Fruit fly (Drosophila melanogaster): ENCODE data around the gene CG15369.

CG15369 gene

DNA sequence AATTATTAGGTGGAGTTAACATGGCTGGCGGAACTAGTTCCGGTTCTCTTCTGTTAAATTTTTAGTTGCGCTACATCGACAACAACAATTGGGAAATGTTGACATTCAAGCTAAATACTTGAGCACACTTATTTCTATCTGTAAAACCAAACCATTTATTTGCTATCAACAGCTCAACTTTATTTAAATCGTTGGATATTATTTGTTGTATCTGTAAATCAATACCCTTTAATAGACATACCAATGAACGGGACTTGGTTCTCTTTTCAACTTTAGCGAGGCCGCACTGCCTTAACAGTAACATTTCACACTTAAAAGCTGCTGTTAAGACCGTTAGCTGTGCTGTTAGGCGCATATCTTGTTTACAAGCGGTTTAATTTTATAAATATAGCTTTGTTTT, 23.1 kb upstream of the CG15369 start, which contains the start of gene CG12106 (continued):
- no peak for TF ChIP-seq stc (GFP tag; IDR thresholded peaks at IDR 0.05)
- TF ChIP-seq CG4854 (GFP tag; optimal IDR thresholded peaks at IDR 0.05), result peak; percentile 8
- no peak for TF ChIP-seq gce (GFP tag; IDR thresholded peaks at IDR 0.05)
- TF ChIP-seq knrl (GFP tag; IDR thresholded peaks at IDR 0.05; ENCODE audit: partially characterized antibody), result no peak
- TF ChIP-seq CG11504 (tag; optimal IDR thresholded peaks at IDR 0.05), result peak; percentile 60
- TF ChIP-seq nerfin-1 (tag; optimal IDR thresholded peaks at IDR 0.05), result peak; percentile 5
- TF ChIP-seq Xbp1 (GFP tag; optimal IDR thresholded peaks at IDR 0.05), result peak; percentile 49
- TF ChIP-seq CG11085 (GFP tag; IDR thresholded peaks at IDR 0.05), result no peak
- no peak for TF ChIP-seq CG6854 (GFP tag; optimal IDR thresholded peaks at IDR 0.05)
- no peak for TF ChIP-seq aop (GFP tag; IDR thresholded peaks at IDR 0.05)
- TF ChIP-seq Bdp1 (GFP tag; optimal IDR thresholded peaks at IDR 0.05), result no peak
- TF ChIP-seq bigmax (GFP tag; optimal IDR thresholded peaks at IDR 0.05), result no peak
- no peak for TF ChIP-seq chinmo (GFP tag; IDR thresholded peaks at IDR 0.05; ENCODE audit: partially characterized antibody)
- peak; percentile 18 for TF ChIP-seq CG8924 (tag; optimal IDR thresholded peaks at IDR 0.05)
- TF ChIP-seq CG11695 (GFP tag; IDR thresholded peaks at IDR 0.05), result peak; percentile 45; the same call in 1 of the 3 replicates
- TF ChIP-seq CG16779 (GFP tag; IDR thresholded peaks at IDR 0.05), result no peak
- TF ChIP-seq Dip3 (GFP tag; optimal IDR thresholded peaks at IDR 0.05), result no peak
- TF ChIP-seq CG15514 (GFP tag; optimal IDR thresholded peaks at IDR 0.05), result peak; percentile 98
- peak; percentile 40 for TF ChIP-seq E2f1 (GFP tag; IDR thresholded peaks at IDR 0.05)
- TF ChIP-seq CG14965 (GFP tag; optimal IDR thresholded peaks at IDR 0.05; ENCODE audit: borderline replicate concordance), result no peak
- TF ChIP-seq Hr78 (GFP tag; optimal IDR thresholded peaks at IDR 0.05), result no peak
- TF ChIP-seq CG17612 (GFP tag; IDR thresholded peaks at IDR 0.05), result no peak
- no peak for TF ChIP-seq CG11696 (GFP tag; IDR thresholded peaks at IDR 0.05)
- 0 out of 2 replicates have a peak, but pooled peaks have one; percentile 20 for TF ChIP-seq gsb (GFP tag; IDR thresholded peaks at IDR 0.05)
- TF ChIP-seq Doc3 (GFP tag; IDR thresholded peaks at IDR 0.05; ENCODE audit: partially characterized antibody), result no peak
- TF ChIP-seq scrt (GFP tag; optimal IDR thresholded peaks at IDR 0.05), result no peak
- TF ChIP-seq CG17328 (GFP tag; IDR thresholded peaks at IDR 0.05), result no peak
- no peak for TF ChIP-seq sens-2 (GFP tag; IDR thresholded peaks at IDR 0.05)
- TF ChIP-seq Dbx (GFP tag; IDR thresholded peaks at IDR 0.05), result 0 out of 3 replicates have a peak, but pooled peaks have one; percentile 23
- no peak for TF ChIP-seq CG11398 (GFP tag; optimal IDR thresholded peaks at IDR 0.05)
- TF ChIP-seq Sry-δ (GFP tag; optimal IDR thresholded peaks at IDR 0.05), result no peak
- peak; percentile 34 for TF ChIP-seq CG12942 (GFP tag; optimal IDR thresholded peaks at IDR 0.05)
- no peak for TF ChIP-seq corto (GFP tag; optimal IDR thresholded peaks at IDR 0.05)
- no peak for TF ChIP-seq yki (optimal IDR thresholded peaks at IDR 0.05)
- no peak for TF ChIP-seq H15 (GFP tag; IDR thresholded peaks at IDR 0.05)
- no peak for TF ChIP-seq Optix (GFP tag; IDR thresholded peaks at IDR 0.05)
- peak; percentile 16 for TF ChIP-seq CG10979 (tag; optimal IDR thresholded peaks at IDR 0.05)
- no peak for TF ChIP-seq mld (GFP tag; IDR thresholded peaks at IDR 0.05; ENCODE audit: partially characterized antibody)
- no peak for TF ChIP-seq CG7987 (GFP tag; optimal IDR thresholded peaks at IDR 0.05)
- no peak for TF ChIP-seq CG43689 (GFP tag; IDR thresholded peaks at IDR 0.05)
- peak; percentile 27 for TF ChIP-seq CG17359 (tag; optimal IDR thresholded peaks at IDR 0.05)
- TF ChIP-seq CG10654 (GFP tag; optimal IDR thresholded peaks at IDR 0.05), result no peak
- peak; percentile 62 for TF ChIP-seq CG18599 (GFP tag; optimal IDR thresholded peaks at IDR 0.05)
- TF ChIP-seq Six4 (GFP tag; optimal IDR thresholded peaks at IDR 0.05), result no peak
- TF ChIP-seq odd (GFP tag; optimal IDR thresholded peaks at IDR 0.05), result no peak
- no peak for TF ChIP-seq Sry-β (GFP tag; optimal IDR thresholded peaks at IDR 0.05)
- TF ChIP-seq ttk (GFP tag; IDR thresholded peaks at IDR 0.05), result no peak
- TF ChIP-seq Dek (tag; optimal IDR thresholded peaks at IDR 0.05), result no peak
- TF ChIP-seq phol (tag; optimal IDR thresholded peaks at IDR 0.05), result peak; percentile 50
- peak; percentile 38 for TF ChIP-seq shn (GFP tag; optimal IDR thresholded peaks at IDR 0.05)
- peak; percentile 59; the same call in 2 of the 3 replicates for TF ChIP-seq Aef1 (GFP tag; IDR thresholded peaks at IDR 0.05)

All from whole organism, embryonic.